Fruit fly (Drosophila melanogaster): ENCODE data around the gene Traf4.

Traf4 gene

dm6 chr2L:4350683-4351324, 10.9 kb upstream of the Traf4 start:
- no peak for TF ChIP-seq CG17801 (GFP tag; optimal IDR thresholded peaks at IDR 0.05; ENCODE audit: partially characterized antibody)

- no peak for TF ChIP-seq CG17801 (GFP tag; optimal IDR thresholded peaks at IDR 0.05; ENCODE audit: partially characterized antibody)
Measured at dm6 chr2L:4352675-4353074, 9.1 kb upstream of the Traf4 start, which contains the start of gene CG15429. Gene CG15429 (plus strand): TSS chr2L:4352975.

- no peak for TF ChIP-seq CG17801 (GFP tag; optimal IDR thresholded peaks at IDR 0.05; ENCODE audit: partially characterized antibody)
Measured at dm6 chr2L:4355066-4355465, 6.7 kb upstream of the Traf4 start.

dm6 chr2L:4359156-4359555, 2.6 kb upstream of the Traf4 start:
- TF ChIP-seq CG17801 (GFP tag; optimal IDR thresholded peaks at IDR 0.05; ENCODE audit: partially characterized antibody), result no peak

dm6 chr2L:4360882-4361281, 843 bp upstream of the Traf4 start:
- TF ChIP-seq CG17801 (GFP tag; optimal IDR thresholded peaks at IDR 0.05; ENCODE audit: partially characterized antibody), result no peak

dm6 chr2L:4363707-4364270, 2.1 kb downstream of the Traf4 start:
- no peak for TF ChIP-seq CG17801 (GFP tag; optimal IDR thresholded peaks at IDR 0.05; ENCODE audit: partially characterized antibody)

- no peak for TF ChIP-seq CG17801 (GFP tag; optimal IDR thresholded peaks at IDR 0.05; ENCODE audit: partially characterized antibody)
Measured at dm6 chr2L:4364914-4365313, 3.2 kb downstream of the Traf4 start.

- no peak for TF ChIP-seq CG17801 (GFP tag; optimal IDR thresholded peaks at IDR 0.05; ENCODE audit: partially characterized antibody)
Measured at dm6 chr2L:4365792-4366326, 4.1 kb downstream of the Traf4 start.

dm6 chr2L:4366652-4367051, 4.9 kb downstream of the Traf4 start:
- no peak for TF ChIP-seq CG17801 (GFP tag; optimal IDR thresholded peaks at IDR 0.05; ENCODE audit: partially characterized antibody)

- TF ChIP-seq CG17801 (GFP tag; optimal IDR thresholded peaks at IDR 0.05; ENCODE audit: partially characterized antibody), result no peak
Measured at dm6 chr2L:4368553-4369268, 7.0 kb downstream of the Traf4 start.

- TF ChIP-seq CG17801 (GFP tag; optimal IDR thresholded peaks at IDR 0.05; ENCODE audit: partially characterized antibody), result no peak
Measured at dm6 chr2L:4370007-4370521, 8.3 kb downstream of the Traf4 start.

dm6 chr2L:4370592-4370991, 8.9 kb downstream of the Traf4 start:
- TF ChIP-seq CG17801 (GFP tag; optimal IDR thresholded peaks at IDR 0.05; ENCODE audit: partially characterized antibody), result no peak

dm6 chr2L:4371516-4372136, 9.9 kb downstream of the Traf4 start:
- TF ChIP-seq CG17801 (GFP tag; optimal IDR thresholded peaks at IDR 0.05; ENCODE audit: partially characterized antibody), result peak; percentile 36

- no peak for TF ChIP-seq CG17801 (GFP tag; optimal IDR thresholded peaks at IDR 0.05; ENCODE audit: partially characterized antibody)
Measured at dm6 chr2L:4372802-4373570, 11.3 kb downstream of the Traf4 start.

All from ovary, adult (tissue).